Worm (Caenorhabditis elegans) whole organism, mixed stage, embryonic: Measurements from ENCODE around the gene sec-5.

Source experiments
- M03D4.4 ChIP-seq: sonication (generic microtip); optimal IDR thresholded peaks from 2 replicates; lab custom pipeline; 2017; ENCODE audit warnings: mild to moderate bottlenecking, missing genetic modification characterization, missing compliant biosample characterization
- ceh-43 ChIP-seq: fragments of 200-800 bp; sonication (Bioruptor generic); optimal IDR thresholded peaks from 2 replicates; lab custom pipeline; 2018; ENCODE audit warnings: mild to moderate bottlenecking, missing genetic modification characterization, moderate library complexity, missing compliant biosample characterization
- ceh-83 ChIP-seq: fragments of 200-800 bp; sonication (Bioruptor generic); optimal IDR thresholded peaks from 2 replicates; lab custom pipeline; 2018; ENCODE audit warnings: mild to moderate bottlenecking, missing genetic modification characterization, missing compliant biosample characterization
- ces-1 ChIP-seq: fragments of 150-350 bp; optimal IDR thresholded peaks from 2 replicates; lab custom pipeline; 2014; ENCODE audit warnings: missing biosample characterization, missing genetic modification reagents, missing genetic modification characterization
- cnd-1 ChIP-seq: fragments of 200-800 bp; sonication (Bioruptor generic); optimal IDR thresholded peaks from 2 replicates; lab custom pipeline; 2018; ENCODE audit warnings: mild to moderate bottlenecking, missing genetic modification characterization, missing compliant biosample characterization
- drap-1 ChIP-seq: fragments of 200-800 bp; sonication (Bioruptor generic); optimal IDR thresholded peaks from 3 replicates; lab custom pipeline; 2018; ENCODE audit warnings: mild to moderate bottlenecking, missing genetic modification characterization, missing compliant biosample characterization
- elt-1 ChIP-seq: sonication (generic microtip); optimal IDR thresholded peaks from 2 replicates; lab custom pipeline; 2017; ENCODE audit warnings: missing genetic modification characterization, mild to moderate bottlenecking, missing compliant biosample characterization, antibody characterized with exemption, moderate library complexity, borderline replicate concordance; ENCODE audit not compliant: insufficient read depth
- elt-3 ChIP-seq: fragments of 150-350 bp; optimal IDR thresholded peaks from 2 replicates; lab custom pipeline; 2014; ENCODE audit warnings: missing biosample characterization, missing genetic modification characterization
- ham-2 ChIP-seq: fragments of 200-800 bp; sonication (Bioruptor generic); optimal IDR thresholded peaks from 2 replicates; lab custom pipeline; 2018; ENCODE audit warnings: mild to moderate bottlenecking, missing genetic modification characterization, missing compliant biosample characterization
- hlh-1 ChIP-seq: fragments of 150-350 bp; optimal IDR thresholded peaks from 2 replicates; lab custom pipeline; 2014; ENCODE audit warnings: missing biosample characterization, missing genetic modification reagents, missing genetic modification characterization
- lin-13 ChIP-seq: fragments of 150-350 bp; optimal IDR thresholded peaks from 2 replicates; lab custom pipeline; 2014; ENCODE audit warnings: missing biosample characterization, missing genetic modification characterization
- lin-32 ChIP-seq: fragments of 200-800 bp; sonication (Bioruptor generic); optimal IDR thresholded peaks from 2 replicates; lab custom pipeline; 2018; ENCODE audit warnings: mild to moderate bottlenecking, missing genetic modification characterization, missing compliant biosample characterization
- lsy-2 ChIP-seq: fragments of 150-350 bp; optimal IDR thresholded peaks from 2 replicates; lab custom pipeline; 2014; ENCODE audit warnings: missing biosample characterization, missing genetic modification characterization
- mep-1 ChIP-seq: fragments of 150-350 bp; optimal IDR thresholded peaks from 2 replicates; lab custom pipeline; 2017; ENCODE audit warnings: missing biosample characterization, missing genetic modification reagents, missing genetic modification characterization, inconsistent platforms
- mls-2 ChIP-seq: sonication (generic microtip); optimal IDR thresholded peaks from 2 replicates; lab custom pipeline; 2016; ENCODE audit warnings: mild to moderate bottlenecking, missing genetic modification characterization, moderate library complexity, missing compliant biosample characterization
- nhr-2 ChIP-seq: fragments of 150-350 bp; optimal IDR thresholded peaks from 2 replicates; lab custom pipeline; 2014; ENCODE audit warnings: missing biosample characterization, missing genetic modification characterization
- nhr-237 ChIP-seq: fragments of 150-350 bp; optimal IDR thresholded peaks from 2 replicates; lab custom pipeline; 2014; ENCODE audit warnings: missing biosample characterization, missing genetic modification characterization
- nhr-28 ChIP-seq: fragments of 150-350 bp; optimal IDR thresholded peaks from 2 replicates; lab custom pipeline; 2014; ENCODE audit warnings: missing biosample characterization, missing genetic modification characterization
- nhr-76 ChIP-seq: sonication (generic microtip); optimal IDR thresholded peaks from 2 replicates; lab custom pipeline; 2017; ENCODE audit warnings: missing biosample characterization, missing genetic modification characterization
- pha-4 ChIP-seq: fragments of 150-350 bp; optimal IDR thresholded peaks from 2 replicates; lab custom pipeline; 2018; ENCODE audit warnings: missing biosample characterization, missing genetic modification reagents, missing genetic modification characterization
- sem-2 ChIP-seq: fragments of 200-800 bp; sonication (Bioruptor generic); optimal IDR thresholded peaks from 2 replicates; lab custom pipeline; 2018; ENCODE audit warnings: mild to moderate bottlenecking, missing genetic modification characterization, missing compliant biosample characterization
- snpc-4 ChIP-seq: fragments of 150-350 bp; optimal IDR thresholded peaks from 2 replicates; lab custom pipeline; 2014; ENCODE audit warnings: missing biosample characterization, missing genetic modification characterization
- sptf-1 ChIP-seq: sonication (generic microtip); optimal IDR thresholded peaks from 2 replicates; lab custom pipeline; 2017; ENCODE audit warnings: mild to moderate bottlenecking, missing genetic modification characterization, moderate library complexity, missing compliant biosample characterization
- tbx-8 ChIP-seq: fragments of 200-800 bp; sonication (Bioruptor generic); optimal IDR thresholded peaks from 2 replicates; lab custom pipeline; 2018; ENCODE audit warnings: mild to moderate bottlenecking, missing genetic modification characterization, moderate library complexity, missing compliant biosample characterization
- unc-120 ChIP-seq: sonication (generic microtip); optimal IDR thresholded peaks from 2 replicates; lab custom pipeline; 2017; ENCODE audit warnings: missing genetic modification characterization, missing compliant biosample characterization; ENCODE audit not compliant: poor library complexity, severe bottlenecking
- unc-39 ChIP-seq: fragments of 150-350 bp; optimal IDR thresholded peaks from 2 replicates; lab custom pipeline; 2014; ENCODE audit warnings: missing biosample characterization, missing genetic modification characterization
- unc-62 ChIP-seq: fragments of 150-350 bp; optimal IDR thresholded peaks from 2 replicates; lab custom pipeline; 2014; ENCODE audit warnings: missing biosample characterization, missing genetic modification reagents, missing genetic modification characterization
- zip-8 ChIP-seq: fragments of 150-350 bp; optimal IDR thresholded peaks from 2 replicates; lab custom pipeline; 2014; ENCODE audit warnings: missing biosample characterization, missing genetic modification characterization
- ztf-11 ChIP-seq: fragments of 150-350 bp; optimal IDR thresholded peaks from 2 replicates; lab custom pipeline; 2014; ENCODE audit warnings: missing biosample characterization, missing genetic modification characterization

Gene sec-5

DNA sequence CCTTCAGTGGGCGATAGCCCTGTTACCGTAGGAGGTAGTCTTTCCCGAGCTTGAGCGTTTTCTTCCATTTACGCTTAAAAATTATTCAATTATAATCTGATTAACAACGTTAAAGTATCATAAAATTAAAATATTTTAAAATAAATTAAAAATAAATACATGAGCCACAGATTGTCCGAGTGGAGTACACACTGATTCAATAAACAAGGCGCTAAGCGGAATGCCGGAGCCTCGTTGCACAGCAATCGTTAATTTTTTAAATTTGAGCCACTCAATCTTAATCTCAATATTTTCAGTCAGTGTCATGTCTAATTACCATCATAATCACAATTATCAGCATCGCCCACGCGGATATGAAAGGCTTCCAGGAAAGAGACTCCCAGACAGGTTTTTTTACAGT is at the start of gene sec-5, which contains the start of gene pir-1:
TSS of gene sec-5 (minus strand) at position 73 of the 400 bp plus-strand sequence.
TSS of gene pir-1 (plus strand) at position 221 of the 400 bp plus-strand sequence.
- TF ChIP-seq ceh-43 (GFP tag; lab: Kevin White, UChicago) = peak; percentile 38
- no peak for TF ChIP-seq elt-1 (tag; lab: Kevin White, UChicago)
- TF ChIP-seq drap-1 (GFP tag; lab: Kevin White, UChicago) = no peak
- no peak for TF ChIP-seq ham-2 (GFP tag; lab: Kevin White, UChicago)
- TF ChIP-seq ztf-11 (tag; lab: Kevin White, UChicago) = no peak
- peak; percentile 10 for TF ChIP-seq lsy-2 (tag; lab: Kevin White, UChicago)
- peak; percentile 25 for TF ChIP-seq lin-13 (tag; lab: Kevin White, UChicago)
- TF ChIP-seq nhr-237 (tag; lab: Kevin White, UChicago) = no peak
- TF ChIP-seq mep-1 (tag; lab: Kevin White, UChicago) = peak; percentile 42
- TF ChIP-seq ces-1 (GFP tag; lab: Kevin White, UChicago) = peak; percentile 82

DNA sequence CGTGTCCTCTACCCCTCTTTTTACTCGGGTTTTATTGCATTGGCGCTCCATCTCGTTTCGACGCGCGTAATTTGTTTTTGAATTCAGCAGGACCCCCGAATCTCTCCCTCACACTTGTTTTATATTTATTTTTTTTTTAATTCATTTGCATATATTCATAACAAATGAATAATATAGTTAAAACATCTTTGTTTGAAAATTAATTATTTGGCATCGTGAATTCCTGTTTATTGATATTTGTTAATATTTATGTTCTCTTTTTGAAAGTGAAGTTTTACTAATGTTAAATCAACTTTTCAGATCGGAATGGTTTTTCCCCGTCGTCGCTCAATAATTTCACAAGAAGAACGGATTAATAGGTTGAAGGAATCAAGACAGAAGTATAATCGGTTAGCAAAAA is 46.0 kb upstream of the sec-5 start, which contains the start of gene ZK1067.3:
TSS of gene ZK1067.3 (plus strand) at position 301 of the 400 bp plus-strand sequence.
- no peak for TF ChIP-seq mep-1 (tag; lab: Kevin White, UChicago)

DNA sequence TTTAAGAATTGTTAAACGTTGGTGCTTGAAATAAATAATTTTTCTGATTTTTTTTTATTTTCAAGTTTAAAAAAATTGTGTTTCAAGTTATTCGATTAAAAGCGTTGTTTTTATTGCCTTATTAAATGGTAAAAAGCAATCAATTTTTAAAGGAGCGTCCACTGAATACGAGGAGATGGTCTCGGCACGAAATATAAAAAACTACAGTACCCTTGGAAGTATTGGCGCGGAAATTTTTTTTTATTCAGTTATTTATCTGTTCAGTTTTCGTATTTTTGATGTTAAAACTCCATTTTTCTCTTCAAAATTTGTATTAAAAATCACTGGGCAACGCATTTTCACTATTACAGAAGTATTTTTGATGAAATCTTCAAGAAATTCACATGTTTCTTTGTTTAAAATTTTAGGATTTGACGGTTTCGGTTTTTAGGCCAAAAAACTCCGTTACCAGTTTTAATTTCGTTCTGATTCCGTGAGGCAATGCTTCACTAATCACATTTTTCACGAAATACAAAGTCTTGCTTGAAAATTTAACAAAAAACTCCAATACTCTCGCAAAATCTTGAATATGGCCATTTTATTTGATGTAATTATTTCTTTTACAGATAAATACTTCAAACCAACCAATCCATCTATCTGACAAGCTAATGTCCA is 36.2 kb upstream of the sec-5 start, which contains the start of gene znfx-1:
TSS of gene znfx-1 (plus strand) at position 604 of the 654 bp plus-strand sequence.
- no peak for TF ChIP-seq lin-32 (GFP tag; lab: Kevin White, UChicago)
- no peak for TF ChIP-seq snpc-4 (tag; lab: Kevin White, UChicago)
- no peak for TF ChIP-seq unc-39 (tag; lab: Kevin White, UChicago)
- TF ChIP-seq sem-2 (GFP tag; lab: Kevin White, UChicago) = no peak
- no peak for TF ChIP-seq unc-62 (GFP tag; lab: Kevin White, UChicago)
- TF ChIP-seq nhr-28 = no peak
- TF ChIP-seq ham-2 (GFP tag; lab: Kevin White, UChicago) = no peak
- no peak for TF ChIP-seq tbx-8 (GFP tag; lab: Kevin White, UChicago)
- no peak for TF ChIP-seq pha-4 (tag; lab: Kevin White, UChicago)

ce11 chrII:9211684-9212083 is 34.7 kb upstream of the sec-5 start:
- TF ChIP-seq mep-1 (tag; lab: Kevin White, UChicago) (no peak), ces-1 (GFP tag; lab: Kevin White, UChicago) (no peak), ceh-83 (GFP tag; lab: Kevin White, UChicago) (no peak), nhr-76 (tag; lab: Kevin White, UChicago) (no peak), sem-2 (GFP tag; lab: Kevin White, UChicago) (no peak), unc-39 (tag; lab: Kevin White, UChicago) (no peak), unc-120 (tag; lab: Kevin White, UChicago) (no peak), hlh-1 (tag; lab: Kevin White, UChicago) (no peak), snpc-4 (tag; lab: Kevin White, UChicago) (no peak), ceh-43 (GFP tag; lab: Kevin White, UChicago) (no peak), cnd-1 (tag; lab: Kevin White, UChicago) (no peak)

DNA sequence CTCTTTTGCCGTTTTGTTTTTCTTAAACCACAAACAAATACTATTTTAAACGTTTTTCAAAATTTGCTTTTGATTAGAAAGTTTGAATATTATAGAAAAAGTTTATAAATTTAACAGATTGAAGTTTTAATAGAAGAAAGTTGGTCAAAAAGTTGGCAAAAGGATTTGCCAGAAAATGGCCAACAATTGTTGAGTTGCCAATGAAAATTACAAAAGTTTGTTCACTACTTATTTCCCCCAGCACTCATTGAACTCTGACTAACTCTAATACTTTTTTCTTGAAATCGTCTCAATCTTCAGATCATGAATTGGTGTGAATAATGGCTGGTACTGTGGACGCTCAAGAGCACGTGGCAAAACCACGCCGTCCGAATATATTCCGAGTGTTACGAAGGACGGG is 33.1 kb upstream of the sec-5 start, which contains the start of gene ZK1067.4:
TSS of gene ZK1067.4 (plus strand) at position 301 of the 400 bp plus-strand sequence.
- TF ChIP-seq sem-2 (GFP tag; lab: Kevin White, UChicago) (no peak), ces-1 (GFP tag; lab: Kevin White, UChicago) (no peak), nhr-28 (no peak), zip-8 (no peak), M03D4.4 (no peak), unc-120 (tag; lab: Kevin White, UChicago) (no peak), nhr-2 (no peak), elt-3 (tag; lab: Kevin White, UChicago) (no peak), snpc-4 (tag; lab: Kevin White, UChicago) (no peak), tbx-8 (GFP tag; lab: Kevin White, UChicago) (no peak), unc-39 (tag; lab: Kevin White, UChicago) (no peak), mls-2 (no peak), lin-32 (GFP tag; lab: Kevin White, UChicago) (no peak), sptf-1 (tag; lab: Kevin White, UChicago) (no peak), nhr-76 (tag; lab: Kevin White, UChicago) (no peak), lsy-2 (tag; lab: Kevin White, UChicago) (no peak)
